Worm (Caenorhabditis elegans) whole organism, L2 larva: ENCODE measurements around the gene chil-6.
"Not testable (repeated sequence)": the region's sequence is repeated elsewhere in the genome, so short reads cannot be mapped to it uniquely, and the experiment has no call there.

Experiments used
- C34F6.9 ChIP-seq: fragments of 150-350 bp; optimal IDR thresholded peaks from 2 replicates; lab custom pipeline; 2014; ENCODE audit warnings: missing biosample characterization, missing genetic modification characterization
- F13H6.1 ChIP-seq: sonication (generic microtip); optimal IDR thresholded peaks from 2 replicates; lab custom pipeline; 2016; ENCODE audit warnings: missing genetic modification characterization, missing compliant biosample characterization
- R02D3.7 ChIP-seq: fragments of 150-350 bp; optimal IDR thresholded peaks from 2 replicates; lab custom pipeline; 2014; ENCODE audit warnings: missing biosample characterization, missing genetic modification characterization
- Y55F3AM.14 ChIP-seq: fragments of 200-800 bp; sonication (Bioruptor generic); optimal IDR thresholded peaks from 2 replicates; lab custom pipeline; 2018; ENCODE audit warnings: mild to moderate bottlenecking, missing genetic modification characterization, missing compliant biosample characterization
- ZK546.5 ChIP-seq: sonication (generic microtip); optimal IDR thresholded peaks from 2 replicates; lab custom pipeline; 2017; ENCODE audit warnings: missing biosample characterization, missing genetic modification characterization
- alr-1 ChIP-seq: fragments of 150-350 bp; optimal IDR thresholded peaks from 2 replicates; lab custom pipeline; 2014; ENCODE audit warnings: missing biosample characterization, missing genetic modification characterization
- aly-2 ChIP-seq: fragments of 150-350 bp; optimal IDR thresholded peaks from 2 replicates; lab custom pipeline; 2014; ENCODE audit warnings: missing biosample characterization, missing genetic modification characterization
- ama-1 ChIP-seq: fragments of 150-350 bp; optimal IDR thresholded peaks from 2 replicates; lab custom pipeline; 2018; ENCODE audit warnings: inconsistent platforms
- blmp-1 ChIP-seq: sonication (generic microtip); optimal IDR thresholded peaks from 2 replicates; lab custom pipeline; 2017; ENCODE audit warnings: missing genetic modification characterization, mild to moderate bottlenecking, missing compliant biosample characterization, antibody characterized with exemption, moderate library complexity; ENCODE audit not compliant: insufficient read depth
- ceh-16 ChIP-seq: fragments of 150-350 bp; optimal IDR thresholded peaks from 2 replicates; lab custom pipeline; 2014; ENCODE audit warnings: missing biosample characterization, missing genetic modification characterization
- ceh-82 ChIP-seq: fragments of 150-350 bp; optimal IDR thresholded peaks from 2 replicates; lab custom pipeline; 2014; ENCODE audit warnings: missing biosample characterization, missing genetic modification characterization
- crh-2 ChIP-seq: sonication (generic microtip); optimal IDR thresholded peaks from 2 replicates; lab custom pipeline; 2017; ENCODE audit warnings: missing biosample characterization, missing genetic modification characterization
- dmd-4 ChIP-seq: sonication (generic microtip); optimal IDR thresholded peaks from 2 replicates; lab custom pipeline; 2017; ENCODE audit warnings: missing biosample characterization, missing genetic modification characterization
- egl-27 ChIP-seq: sonication (generic microtip); optimal IDR thresholded peaks from 3 replicates; lab custom pipeline; 2017; ENCODE audit warnings: missing biosample characterization, missing genetic modification reagents, missing genetic modification characterization
- elt-1 ChIP-seq: fragments of 150-350 bp; optimal IDR thresholded peaks from 2 replicates; lab custom pipeline; 2014; ENCODE audit warnings: missing biosample characterization, missing genetic modification characterization
- elt-3 ChIP-seq: sonication (generic microtip); optimal IDR thresholded peaks from 2 replicates; lab custom pipeline; 2017; ENCODE audit warnings: missing biosample characterization, missing genetic modification characterization
- gmeb-1 ChIP-seq: fragments of 150-350 bp; optimal IDR thresholded peaks from 2 replicates; lab custom pipeline; 2014; ENCODE audit warnings: missing biosample characterization, missing genetic modification characterization
- lin-13 ChIP-seq: fragments of 150-350 bp; optimal IDR thresholded peaks from 2 replicates; lab custom pipeline; 2014; ENCODE audit warnings: missing biosample characterization, missing genetic modification reagents, missing genetic modification characterization
- mdl-1 ChIP-seq, 2 experiments: fragments of 150-350 bp in 1 of 2; sonication (generic microtip) in 1 of 2; optimal IDR thresholded peaks; 2 replicates each; lab custom pipeline; 2017; ENCODE audit warnings: missing biosample characterization in 2 of 2, missing genetic modification characterization in 2 of 2
- nhr-10 ChIP-seq: sonication (generic microtip); optimal IDR thresholded peaks from 2 replicates; lab custom pipeline; 2017; ENCODE audit warnings: missing biosample characterization, missing genetic modification characterization
- nhr-11 ChIP-seq: fragments of 150-350 bp; optimal IDR thresholded peaks from 2 replicates; lab custom pipeline; 2014; ENCODE audit warnings: missing biosample characterization, missing genetic modification characterization
- nhr-12 ChIP-seq: fragments of 150-350 bp; optimal IDR thresholded peaks from 2 replicates; lab custom pipeline; 2014; ENCODE audit warnings: missing biosample characterization, missing genetic modification characterization
- nhr-21 ChIP-seq: fragments of 150-350 bp; optimal IDR thresholded peaks from 2 replicates; lab custom pipeline; 2014; ENCODE audit warnings: missing biosample characterization, missing genetic modification characterization
- nhr-23 ChIP-seq: fragments of 150-350 bp; optimal IDR thresholded peaks from 2 replicates; lab custom pipeline; 2014; ENCODE audit warnings: missing biosample characterization, missing genetic modification reagents, missing genetic modification characterization
- nhr-6 ChIP-seq: fragments of 150-350 bp; optimal IDR thresholded peaks from 2 replicates; lab custom pipeline; 2014; ENCODE audit warnings: missing biosample characterization, missing genetic modification characterization
- nhr-77 ChIP-seq: fragments of 150-350 bp; optimal IDR thresholded peaks from 2 replicates; lab custom pipeline; 2014; ENCODE audit warnings: missing biosample characterization, missing genetic modification characterization
- peb-1 ChIP-seq: fragments of 150-350 bp; optimal IDR thresholded peaks from 2 replicates; lab custom pipeline; 2014; ENCODE audit warnings: missing biosample characterization, missing genetic modification characterization
- sem-4 ChIP-seq: fragments of 150-350 bp; optimal IDR thresholded peaks from 2 replicates; lab custom pipeline; 2014; ENCODE audit warnings: missing biosample characterization, missing genetic modification reagents, missing genetic modification characterization
- skn-1 ChIP-seq: sonication (generic microtip); optimal IDR thresholded peaks from 2 replicates; lab custom pipeline; 2017; ENCODE audit warnings: missing biosample characterization, missing genetic modification characterization
- sma-9 ChIP-seq, 2 experiments: fragments of 150-350 bp in 1 of 2; sonication (generic microtip) in 1 of 2; optimal IDR thresholded peaks; 2 replicates each; lab custom pipeline; 2014 to 2016; ENCODE audit warnings: missing genetic modification characterization in 2 of 2, mild to moderate bottlenecking in 1 of 2, missing biosample characterization in 1 of 2, missing compliant biosample characterization in 1 of 2, missing genetic modification reagents in 1 of 2, moderate library complexity in 1 of 2
- unc-62 ChIP-seq: fragments of 150-350 bp; optimal IDR thresholded peaks from 2 replicates; lab custom pipeline; 2014; ENCODE audit warnings: missing biosample characterization, missing genetic modification reagents, missing genetic modification characterization
- zag-1 ChIP-seq: fragments of 150-350 bp; optimal IDR thresholded peaks from 2 replicates; lab custom pipeline; 2014; ENCODE audit warnings: missing biosample characterization, missing genetic modification characterization
- ztf-4 ChIP-seq: fragments of 150-350 bp; optimal IDR thresholded peaks from 2 replicates; lab custom pipeline; 2014; ENCODE audit warnings: missing biosample characterization, missing genetic modification characterization

Gene chil-6

ce11 chrII:9871061-9871460 lies 13.4 kb upstream of the chil-6 start, which contains the start of gene chil-7:
chil-7 (minus strand) TSS chrII:9871172.
- no peak for TF ChIP-seq C34F6.9 (tag; lab: Kevin White, UChicago)
- no peak for TF ChIP-seq skn-1 (tag; lab: Kevin White, UChicago)
- TF ChIP-seq gmeb-1 = no peak
- TF ChIP-seq nhr-6 = no peak
- no peak for TF ChIP-seq peb-1 (tag; lab: Kevin White, UChicago)
- TF ChIP-seq nhr-11 (tag; lab: Kevin White, UChicago) = no peak
- TF ChIP-seq blmp-1 (tag; lab: Kevin White, UChicago) = no peak
- no peak for TF ChIP-seq zag-1
- no peak for TF ChIP-seq F13H6.1 (tag; lab: Kevin White, UChicago)
- no peak for TF ChIP-seq nhr-23
- TF ChIP-seq ceh-82 (tag; lab: Kevin White, UChicago) = no peak
- no peak for TF ChIP-seq mdl-1 (tag; optimal IDR thresholded peaks at IDR 0.05; lab: Kevin White, UChicago)
- no peak for TF ChIP-seq nhr-10
- TF ChIP-seq crh-2 (tag; lab: Kevin White, UChicago) = no peak

ce11 chrII:9868698-9869097 lies 11.0 kb upstream of the chil-6 start, which contains the start of gene old-1:
old-1 (minus strand) TSS chrII:9868747.
- no peak for TF ChIP-seq skn-1 (tag; lab: Kevin White, UChicago)
- no peak for TF ChIP-seq elt-3 (tag; lab: Kevin White, UChicago)
- no peak for TF ChIP-seq lin-13 (GFP tag; lab: Kevin White, UChicago)
- no peak for TF ChIP-seq R02D3.7 (tag; lab: Kevin White, UChicago)
- TF ChIP-seq ztf-4 (tag; lab: Kevin White, UChicago) = no peak
- TF ChIP-seq blmp-1 (tag; lab: Kevin White, UChicago) = no peak
- no peak for TF ChIP-seq aly-2
- TF ChIP-seq elt-1 (tag; lab: Kevin White, UChicago) = no peak
- TF ChIP-seq sma-9 (GFP tag; optimal IDR thresholded peaks at IDR 0.05; lab: Kevin White, UChicago) = no peak
- TF ChIP-seq sma-9 (tag; optimal IDR thresholded peaks at IDR 0.05; lab: Kevin White, UChicago) = no peak
- TF ChIP-seq nhr-10 = no peak
- TF ChIP-seq alr-1 (tag; lab: Kevin White, UChicago) = no peak
- TF ChIP-seq egl-27 = no peak
- no peak for TF ChIP-seq ZK546.5 (tag; lab: Kevin White, UChicago)
- TF ChIP-seq, all 48 proteins: peak for 0

DNA sequence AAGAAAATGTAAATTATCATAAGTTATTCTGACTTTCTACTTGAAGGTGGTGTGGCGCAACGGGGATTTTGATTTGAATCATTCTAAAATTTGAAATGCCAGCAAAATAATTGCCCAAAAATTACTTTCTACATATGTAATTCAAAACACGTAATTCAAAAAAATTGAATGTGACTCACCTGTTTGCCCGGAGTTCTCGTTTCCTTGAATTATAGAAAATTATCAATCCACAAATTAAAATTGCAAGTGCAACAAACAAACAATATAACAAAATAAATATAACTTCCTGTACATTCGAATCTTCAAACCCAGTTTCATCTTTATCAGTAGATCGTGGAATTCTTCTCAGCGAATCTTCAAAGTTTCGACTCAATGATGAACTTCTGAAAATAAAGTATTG lies 10.5 kb upstream of the chil-6 start:
- TF ChIP-seq unc-62 (no peak), ama-1 (lab: Kevin White, UChicago) (no peak), nhr-12 (tag; lab: Kevin White, UChicago) (no peak), nhr-23 (no peak), elt-3 (tag; lab: Kevin White, UChicago) (no peak)

- TF ChIP-seq nhr-21 (tag; lab: Kevin White, UChicago); sma-9 (GFP tag; optimal IDR thresholded peaks at IDR 0.05; lab: Kevin White, UChicago); sma-9 (tag; optimal IDR thresholded peaks at IDR 0.05; lab: Kevin White, UChicago); elt-3 (tag; lab: Kevin White, UChicago): not testable (repeated sequence)
Observed at ce11 chrII:9866378-9866777, 8.7 kb upstream of the chil-6 start, which contains the start of gene chil-1. chil-1 (minus strand) TSS chrII:9866478.

- TF ChIP-seq ceh-16 (tag; lab: Kevin White, UChicago) (no peak), dmd-4 (tag; lab: Kevin White, UChicago) (no peak), Y55F3AM.14 (GFP tag; lab: Kevin White, UChicago) (no peak), blmp-1 (tag; lab: Kevin White, UChicago) (no peak), R02D3.7 (tag; lab: Kevin White, UChicago) (no peak), ztf-4 (tag; lab: Kevin White, UChicago) (no peak), nhr-77 (no peak), nhr-23 (no peak), ama-1 (lab: Kevin White, UChicago) (no peak), egl-27 (no peak), sem-4 (tag; lab: Kevin White, UChicago) (no peak)
Observed at ce11 chrII:9862147-9862546, 4.5 kb upstream of the chil-6 start, which contains the start of gene C08H9.18. C08H9.18 (minus strand) TSS chrII:9862247.
